Comparison of ENCODE assay signal across 5 fruit fly cellular contexts in genomic region chrX:499589-500041, dm6.
TF ChIP-seq lines count a peak whose summit lies in the region.

No protein-coding gene starts in this region.

TF ChIP-seq in whole organism, adult, 20 proteins besides CTCF, POLR2A, EP300 and RAD21 (continued from another document):
- TF ChIP-seq CG11617 (GFP tag; optimal IDR thresholded peaks at IDR 0.05; lab: Kevin White, UChicago) (peak; percentile 84), Clk (GFP tag; optimal IDR thresholded peaks at IDR 0.05; lab: Kevin White, UChicago) (peak; percentile 77)

TF ChIP-seq in whole organism, embryonic, 481 proteins besides CTCF, POLR2A, EP300 and RAD21 (continued from another document and continues in another):
- TF ChIP-seq Gug (GFP tag; IDR thresholded peaks at IDR 0.05; lab: Robert Waterston, UW) (peak; percentile 37; the same call in 1 of the 4 replicates), Dll (GFP tag; IDR thresholded peaks at IDR 0.05; lab: Robert Waterston, UW; ENCODE audit: partially characterized antibody) (no peak), croc (GFP tag; conservative IDR thresholded peaks at IDR 0.05; lab: Robert Waterston, UW) (peak; percentile 49; the same call in 2 of the 3 replicates), CG1529 (GFP tag; optimal IDR thresholded peaks at IDR 0.05; lab: Kevin White, UChicago) (peak; percentile 64), salm (tag; optimal IDR thresholded peaks at IDR 0.05; lab: Kevin White, UChicago) (peak; percentile 80), gcm2 (GFP tag; optimal IDR thresholded peaks at IDR 0.05; lab: Kevin White, UChicago) (no peak), Hmx (GFP tag; optimal IDR thresholded peaks at IDR 0.05; lab: Kevin White, UChicago) (peak; percentile 57), CG10267 (tag; optimal IDR thresholded peaks at IDR 0.05; lab: Kevin White, UChicago) (peak; percentile 62), CG8388 (GFP tag; optimal IDR thresholded peaks at IDR 0.05; lab: Kevin White, UChicago) (no peak), Lim3 (GFP tag; IDR thresholded peaks at IDR 0.05; lab: Robert Waterston, UW) (no peak), pfk (GFP tag; optimal IDR thresholded peaks at IDR 0.05; lab: Kevin White, UChicago) (peak; percentile 45), CG6654 (GFP tag; optimal IDR thresholded peaks at IDR 0.05; lab: Kevin White, UChicago) (peak; percentile 41), CG34224 (GFP tag; IDR thresholded peaks at IDR 0.05; lab: Robert Waterston, UW; ENCODE audit: partially characterized antibody) (no peak), stc (GFP tag; IDR thresholded peaks at IDR 0.05; lab: Robert Waterston, UW) (peak; percentile 68), gsb-n (tag; optimal IDR thresholded peaks at IDR 0.05; lab: Kevin White, UChicago) (peak; percentile 61), CG9932 (GFP tag; IDR thresholded peaks at IDR 0.05; lab: Robert Waterston, UW) (peak; percentile 67), CG11398 (GFP tag; optimal IDR thresholded peaks at IDR 0.05; lab: Kevin White, UChicago) (peak; percentile 77), CG10654 (GFP tag; optimal IDR thresholded peaks at IDR 0.05; lab: Kevin White, UChicago) (peak; percentile 66), Hr78 (GFP tag; optimal IDR thresholded peaks at IDR 0.05; lab: Kevin White, UChicago) (peak in 1 of 2 experiments; percentile 11), NC2α (GFP tag; optimal IDR thresholded peaks at IDR 0.05; lab: Kevin White, UChicago) (peak; percentile 68), inv (GFP tag; IDR thresholded peaks at IDR 0.05; lab: Robert Waterston, UW; ENCODE audit: partially characterized antibody) (no peak), crol (GFP tag; IDR thresholded peaks at IDR 0.05; lab: Robert Waterston, UW) (no peak), CG3838 (GFP tag; optimal IDR thresholded peaks at IDR 0.05; lab: Kevin White, UChicago) (peak; percentile 53), CG12659 (GFP tag; optimal IDR thresholded peaks at IDR 0.05; lab: Kevin White, UChicago) (peak; percentile 89), ind (GFP tag; optimal IDR thresholded peaks at IDR 0.05; lab: Kevin White, UChicago) (peak; percentile 72), lbe (GFP tag; optimal IDR thresholded peaks at IDR 0.05; lab: Kevin White, UChicago) (peak; percentile 24), Dip3 (GFP tag; optimal IDR thresholded peaks at IDR 0.05; lab: Kevin White, UChicago) (peak; percentile 77), da (GFP tag; optimal IDR thresholded peaks at IDR 0.05; lab: Kevin White, UChicago) (peak; percentile 54), CG8281 (tag; optimal IDR thresholded peaks at IDR 0.05; lab: Kevin White, UChicago) (peak; percentile 65), Atf-2 (GFP tag; optimal IDR thresholded peaks at IDR 0.05; lab: Kevin White, UChicago) (peak; percentile 73), crc (GFP tag; optimal IDR thresholded peaks at IDR 0.05; lab: Kevin White, UChicago) (peak; percentile 67)

TF ChIP-seq in whole organism, prepupa, 60 proteins besides CTCF, POLR2A, EP300 and RAD21 (continued from another document and continues in another):
- TF ChIP-seq Eip78C (GFP tag; lab: Kevin White, UChicago), result peak; percentile 95
- peak; percentile 71; the same call in 1 of the 2 replicates for TF ChIP-seq CG11294 (GFP tag; IDR thresholded peaks at IDR 0.05; lab: Robert Waterston, UW)
- no peak for TF ChIP-seq Eip75B (GFP tag; optimal IDR thresholded peaks at IDR 0.05; lab: Kevin White, UChicago)
- TF ChIP-seq vri (GFP tag; optimal IDR thresholded peaks at IDR 0.05; lab: Kevin White, UChicago), result peak; percentile 65
- TF ChIP-seq CG8632 (GFP tag; optimal IDR thresholded peaks at IDR 0.05; lab: Kevin White, UChicago), result peak; percentile 59
- TF ChIP-seq ss (GFP tag; optimal IDR thresholded peaks at IDR 0.05; lab: Kevin White, UChicago), result peak; percentile 14 to 63
- TF ChIP-seq pdm3 (GFP tag; optimal IDR thresholded peaks at IDR 0.05; lab: Kevin White, UChicago), result no peak
- peak; percentile 41 for TF ChIP-seq CG16779 (tag; optimal IDR thresholded peaks at IDR 0.05; lab: Kevin White, UChicago)
- no peak for TF ChIP-seq CG9139 (GFP tag; optimal IDR thresholded peaks at IDR 0.05; lab: Kevin White, UChicago)
- peak; percentile 50 for TF ChIP-seq spab (GFP tag; optimal IDR thresholded peaks at IDR 0.05; lab: Kevin White, UChicago)
- TF ChIP-seq CG6276 (GFP tag; optimal IDR thresholded peaks at IDR 0.05; lab: Kevin White, UChicago), result peak; percentile 86
- TF ChIP-seq Lpt (GFP tag; optimal IDR thresholded peaks at IDR 0.05; lab: Kevin White, UChicago), result peak; percentile 70
- no peak for TF ChIP-seq Sox102F (GFP tag; optimal IDR thresholded peaks at IDR 0.05; lab: Kevin White, UChicago)
- TF ChIP-seq CG11902 (GFP tag; optimal IDR thresholded peaks at IDR 0.05; lab: Kevin White, UChicago), result peak; percentile 10
- peak; percentile 78 for TF ChIP-seq CG8119 (GFP tag; IDR thresholded peaks at IDR 0.05; lab: Robert Waterston, UW)
- TF ChIP-seq lz (GFP tag; optimal IDR thresholded peaks at IDR 0.05; lab: Kevin White, UChicago), result peak; percentile 72
- TF ChIP-seq acj6 (GFP tag; optimal IDR thresholded peaks at IDR 0.05; lab: Kevin White, UChicago), result peak; percentile 68
- peak in 1 of 2 experiments; percentile 24 for TF ChIP-seq salr (GFP tag; optimal IDR thresholded peaks at IDR 0.05; lab: Kevin White, UChicago)
- peak; percentile 53 for TF ChIP-seq Sox15 (GFP tag; optimal IDR thresholded peaks at IDR 0.05; lab: Kevin White, UChicago)
- no peak for TF ChIP-seq Hr38 (GFP tag; optimal IDR thresholded peaks at IDR 0.05; lab: Kevin White, UChicago)
- peak; percentile 68 for TF ChIP-seq achi (GFP tag; optimal IDR thresholded peaks at IDR 0.05; lab: Kevin White, UChicago)
- TF ChIP-seq CG6808 (GFP tag; optimal IDR thresholded peaks at IDR 0.05; lab: Kevin White, UChicago), result peak; percentile 71
- peak; percentile 42 for TF ChIP-seq CG11762 (GFP tag; optimal IDR thresholded peaks at IDR 0.05; lab: Kevin White, UChicago; ENCODE audit: insufficient read depth)
- peak; percentile 73 for TF ChIP-seq esn (GFP tag; optimal IDR thresholded peaks at IDR 0.05; lab: Kevin White, UChicago)
- TF ChIP-seq Ets21C (GFP tag; optimal IDR thresholded peaks at IDR 0.05; lab: Kevin White, UChicago), result peak; percentile 70
- peak; percentile 64 for TF ChIP-seq CG6792 (GFP tag; optimal IDR thresholded peaks at IDR 0.05; lab: Kevin White, UChicago)
- no peak for TF ChIP-seq CG1621 (tag; optimal IDR thresholded peaks at IDR 0.05; lab: Kevin White, UChicago)
- TF ChIP-seq CG3919 (GFP tag; optimal IDR thresholded peaks at IDR 0.05; lab: Kevin White, UChicago), result no peak
- no peak for TF ChIP-seq OdsH (GFP tag; optimal IDR thresholded peaks at IDR 0.05; lab: Kevin White, UChicago)
- peak; percentile 90 for TF ChIP-seq CG32006 (GFP tag; optimal IDR thresholded peaks at IDR 0.05; lab: Kevin White, UChicago)
- TF ChIP-seq CG31627 (GFP tag; optimal IDR thresholded peaks at IDR 0.05; lab: Kevin White, UChicago), result peak; percentile 67
- peak; percentile 50 for TF ChIP-seq CG8319 (GFP tag; optimal IDR thresholded peaks at IDR 0.05; lab: Kevin White, UChicago)
- TF ChIP-seq CG3032 (tag; optimal IDR thresholded peaks at IDR 0.05; lab: Kevin White, UChicago), result peak; percentile 71
- peak; percentile 74 for TF ChIP-seq CG10669 (GFP tag; optimal IDR thresholded peaks at IDR 0.05; lab: Kevin White, UChicago)

TF ChIP-seq in whole organism, pupa, 21 proteins besides CTCF, POLR2A, EP300 and RAD21 (continued from another document):
- TF ChIP-seq CG10348 (GFP tag; IDR thresholded peaks at IDR 0.05; lab: Robert Waterston, UW), result peak; percentile 37; the same call in 1 of the 2 replicates

TF ChIP-seq in whole organism, wandering third instar larva, 38 proteins besides CTCF, POLR2A, EP300 and RAD21 (continued from another document):
- no peak for TF ChIP-seq dl (GFP tag; optimal IDR thresholded peaks at IDR 0.05; lab: Kevin White, UChicago; ENCODE audit: insufficient read depth in 1 of 2, partially characterized antibody in 2 of 2)
- peak; percentile 80 for TF ChIP-seq HLH106 (tag; optimal IDR thresholded peaks at IDR 0.05; lab: Kevin White, UChicago)
- peak; percentile 60 for TF ChIP-seq rgr (GFP tag; optimal IDR thresholded peaks at IDR 0.05; lab: Kevin White, UChicago)
- TF ChIP-seq tai (GFP tag; optimal IDR thresholded peaks at IDR 0.05; lab: Kevin White, UChicago), result no peak
- TF ChIP-seq usp (GFP tag; optimal IDR thresholded peaks at IDR 0.05; lab: Kevin White, UChicago), result no peak
- no peak for TF ChIP-seq pan (optimal IDR thresholded peaks at IDR 0.05; lab: Kevin White, UChicago)
- TF ChIP-seq dsf (GFP tag; optimal IDR thresholded peaks at IDR 0.05; lab: Kevin White, UChicago; ENCODE audit: borderline replicate concordance), result no peak
- TF ChIP-seq Abd-B (GFP tag; optimal IDR thresholded peaks at IDR 0.05; lab: Kevin White, UChicago), result no peak
- TF ChIP-seq Jra (GFP tag; optimal IDR thresholded peaks at IDR 0.05; lab: Kevin White, UChicago), result peak; percentile 4
- TF ChIP-seq foxo (GFP tag; optimal IDR thresholded peaks at IDR 0.05; lab: Kevin White, UChicago), result peak in 1 of 2 experiments; percentile 77
